Fruit fly (Drosophila melanogaster) whole organism, wandering third instar larva: ENCODE data around the gene CG6310.

Experiments
- Abd-B ChIP-seq: fragments of >200 bp; optimal IDR thresholded peaks from 2 replicates; lab custom pipeline; 2017; ENCODE audit warnings: missing biosample characterization, missing genetic modification characterization
- Dfd ChIP-seq: fragments of >200 bp; optimal IDR thresholded peaks from 2 replicates; lab custom pipeline; 2017; ENCODE audit warnings: missing biosample characterization, missing genetic modification characterization
- Dif ChIP-seq: fragments of 200-275, 200-300 bp; sonication (Bioruptor generic); optimal IDR thresholded peaks from 2 replicates; lab custom pipeline; 2018; ENCODE audit warnings: missing biosample characterization, missing genetic modification characterization; ENCODE audit not compliant: partially characterized antibody
- lola ChIP-seq: fragments of >200 bp; optimal IDR thresholded peaks from 2 replicates; lab custom pipeline; 2017; ENCODE audit warnings: missing biosample characterization, missing genetic modification characterization
- pan ChIP-seq: fragments of >200 bp; optimal IDR thresholded peaks from 2 replicates; lab custom pipeline; 2017

DNA sequence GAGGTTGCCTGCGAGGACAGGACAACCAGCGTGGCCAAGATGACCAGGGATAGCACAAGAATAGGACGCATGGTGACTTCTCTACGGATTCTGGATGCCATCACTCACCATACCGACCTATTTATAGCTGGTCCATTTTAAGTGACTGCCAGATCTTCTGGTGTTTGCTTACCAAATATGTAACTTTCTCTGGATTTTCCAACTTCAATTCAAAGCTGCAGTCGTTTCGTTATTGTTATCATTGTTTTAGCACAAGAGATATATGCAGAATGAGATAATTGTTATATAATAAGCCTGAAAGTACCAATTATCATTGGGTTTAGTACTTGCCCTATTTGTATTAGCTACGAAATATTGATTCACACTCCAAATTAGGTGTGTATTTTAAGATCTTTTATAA, 34.1 kb upstream of the CG6310 start, which contains the start of gene CG32071:
- TF ChIP-seq Dfd (GFP tag; lab: Kevin White, UChicago) (no peak), Dif (GFP tag; lab: Kevin White, UChicago) (no peak), Abd-B (GFP tag; lab: Kevin White, UChicago) (no peak), lola (GFP tag; lab: Kevin White, UChicago) (no peak), pan (no peak)
